Fruit fly (Drosophila melanogaster) whole organism, embryonic: ENCODE measurements around the gene nSMase.
A peak's percentile ranks its signal among the peaks of the same experiment; 100 is the strongest.

ENCODE experiments used
- Aef1 ChIP-seq: fragments of 200-800 bp; sonication (Bioruptor generic); IDR thresholded peaks from 3 replicates; pipeline ENCODE4 v1.3.6; 2022; ENCODE audit warnings: missing biosample characterization, missing genetic modification characterization
- Awh ChIP-seq: fragments of 200-800 bp; sonication (Bioruptor generic); IDR thresholded peaks from 2 replicates; pipeline ENCODE4, ENCODE4 v1.3.6; 2022; ENCODE audit warnings: missing biosample characterization, missing genetic modification characterization
- C15 ChIP-seq: fragments of 200-800 bp; sonication (Bioruptor generic); IDR thresholded peaks from 3 replicates; pipeline ENCODE4 v1.3.6; 2022; ENCODE audit warnings: missing biosample characterization, missing genetic modification characterization
- CG10979 ChIP-seq: fragments of 200-800 bp; sonication (Bioruptor generic); optimal IDR thresholded peaks from 2 replicates; lab custom pipeline; 2018; ENCODE audit warnings: missing biosample characterization, mild to moderate bottlenecking, missing genetic modification characterization, moderate library complexity
- CG11093 ChIP-seq: fragments of 200-800 bp; sonication (Bioruptor generic); IDR thresholded peaks from 3 replicates; pipeline ENCODE4 v1.3.6; 2022; ENCODE audit warnings: missing biosample characterization, missing genetic modification characterization
- CG11504 ChIP-seq: fragments of 200-800 bp; sonication (Bioruptor generic); optimal IDR thresholded peaks from 3 replicates; lab custom pipeline; 2019; ENCODE audit warnings: missing biosample characterization, mild to moderate bottlenecking, missing genetic modification characterization, moderate library complexity
- CG15073 ChIP-seq: fragments of 200-800 bp; sonication (Bioruptor generic); optimal IDR thresholded peaks from 2 replicates; lab custom pipeline; 2016; ENCODE audit warnings: missing biosample characterization, missing genetic modification characterization
- CG15479 ChIP-seq: fragments of 200-800 bp; sonication (Bioruptor generic); optimal IDR thresholded peaks from 3 replicates; lab custom pipeline; 2019; ENCODE audit warnings: missing biosample characterization, mild to moderate bottlenecking, missing genetic modification characterization, moderate library complexity
- CG15514 ChIP-seq: fragments of 200-800 bp; sonication (Bioruptor generic); optimal IDR thresholded peaks from 3 replicates; lab custom pipeline; 2017; ENCODE audit warnings: missing biosample characterization, missing genetic modification characterization, mild to moderate bottlenecking, moderate library complexity, missing genetic modification reagents
- CG15601 ChIP-seq: fragments of 200-800 bp; sonication (Bioruptor generic); optimal IDR thresholded peaks from 3 replicates; lab custom pipeline; 2019; ENCODE audit warnings: missing biosample characterization, mild to moderate bottlenecking, missing genetic modification characterization, moderate library complexity
- CG18011 ChIP-seq: fragments of 200-800 bp; sonication (Bioruptor generic); optimal IDR thresholded peaks from 2 replicates; lab custom pipeline; 2017; ENCODE audit warnings: missing biosample characterization, missing genetic modification characterization, mild to moderate bottlenecking, moderate library complexity, missing genotype
- CG18262 ChIP-seq: fragments of 200-800 bp; optimal IDR thresholded peaks from 3 replicates; lab custom pipeline; 2019; ENCODE audit warnings: missing biosample characterization, mild to moderate bottlenecking, missing genetic modification characterization, moderate library complexity
- CG18476 ChIP-seq: fragments of 200-800 bp; sonication (Bioruptor generic); optimal IDR thresholded peaks from 2 replicates; lab custom pipeline; 2016; ENCODE audit warnings: missing biosample characterization, mild to moderate bottlenecking, missing genetic modification characterization
- CG2120 ChIP-seq: fragments of 200-800 bp; sonication (Bioruptor generic); optimal IDR thresholded peaks from 3 replicates; lab custom pipeline; 2016; ENCODE audit warnings: missing biosample characterization, missing genetic modification characterization
- CG2712 ChIP-seq: fragments of 200-800 bp; optimal IDR thresholded peaks from 3 replicates; lab custom pipeline; 2019; ENCODE audit warnings: missing biosample characterization, mild to moderate bottlenecking, missing genetic modification characterization, moderate library complexity
- CG3065 ChIP-seq: fragments of 200-800 bp; sonication (Bioruptor generic); optimal IDR thresholded peaks from 2 replicates; lab custom pipeline; 2016; ENCODE audit warnings: missing biosample characterization, missing genetic modification characterization
- CG31365 ChIP-seq: fragments of 200-800 bp; sonication (Bioruptor generic); optimal IDR thresholded peaks from 2 replicates; lab custom pipeline; 2018; ENCODE audit warnings: missing biosample characterization, mild to moderate bottlenecking, missing genetic modification characterization
- CG31388 ChIP-seq: fragments of 200-800 bp; sonication (Bioruptor generic); optimal IDR thresholded peaks from 2 replicates; lab custom pipeline; 2016; ENCODE audit warnings: missing biosample characterization, missing genetic modification characterization
- CG42726 ChIP-seq: fragments of 200-800 bp; sonication (Bioruptor generic); IDR thresholded peaks from 2 replicates; pipeline ENCODE4 v1.3.6; 2022; ENCODE audit warnings: missing biosample characterization, missing genetic modification characterization; ENCODE audit not compliant: partially characterized antibody
- CG4282 ChIP-seq: fragments of 200-800 bp; sonication (Bioruptor generic); optimal IDR thresholded peaks from 2 replicates; lab custom pipeline; 2016; ENCODE audit warnings: missing biosample characterization, missing genetic modification characterization
- CG5953 ChIP-seq: fragments of 200-800 bp; sonication (Bioruptor generic); IDR thresholded peaks from 2 replicates; pipeline ENCODE4 v1.3.6; 2022; ENCODE audit warnings: missing biosample characterization, missing genetic modification characterization
- CG6254 ChIP-seq: fragments of 200-800 bp; sonication (Bioruptor generic); optimal IDR thresholded peaks from 3 replicates; lab custom pipeline; 2017; ENCODE audit warnings: mild to moderate bottlenecking, missing biosample characterization, missing genetic modification reagents, missing genetic modification characterization
- CG7745 ChIP-seq: fragments of 200-800 bp; sonication (Bioruptor generic); optimal IDR thresholded peaks from 2 replicates; lab custom pipeline; 2018; ENCODE audit warnings: missing biosample characterization, mild to moderate bottlenecking, missing genetic modification characterization, moderate library complexity
- CG7839 ChIP-seq: fragments of 200-800 bp; sonication (Bioruptor generic); optimal IDR thresholded peaks from 3 replicates; lab custom pipeline; 2018; ENCODE audit warnings: missing biosample characterization, mild to moderate bottlenecking, missing genetic modification characterization, moderate library complexity
- CG8388 ChIP-seq: fragments of 200-800 bp; sonication (Bioruptor generic); optimal IDR thresholded peaks from 2 replicates; lab custom pipeline; 2019; ENCODE audit warnings: missing biosample characterization, mild to moderate bottlenecking, missing genetic modification characterization, moderate library complexity
- CG9817 ChIP-seq: fragments of 200-800 bp; sonication (Bioruptor generic); optimal IDR thresholded peaks from 2 replicates; lab custom pipeline; 2018; ENCODE audit warnings: missing biosample characterization, mild to moderate bottlenecking, missing genetic modification characterization, moderate library complexity
- E2f1 ChIP-seq: fragments of 200-800 bp; sonication (Bioruptor generic); IDR thresholded peaks from 2 replicates; pipeline ENCODE4 v1.3.6; 2022; ENCODE audit warnings: missing biosample characterization, missing genetic modification characterization
- Hmx ChIP-seq: fragments of 200-800 bp; sonication (Bioruptor generic); optimal IDR thresholded peaks from 2 replicates; lab custom pipeline; 2016; ENCODE audit warnings: missing biosample characterization, missing genetic modification characterization
- Hr51 ChIP-seq, 2 experiments: fragments of 200-800 bp; sonication (Bioruptor generic); optimal IDR thresholded peaks; 2 replicates in 1 of 2; 3 replicates in 1 of 2; lab custom pipeline; 2016 to 2018; ENCODE audit warnings: missing biosample characterization in 2 of 2, missing genetic modification characterization in 2 of 2, mild to moderate bottlenecking in 1 of 2, moderate library complexity in 1 of 2
- Jarid2 ChIP-seq: fragments of 200-800 bp; sonication (Bioruptor generic); optimal IDR thresholded peaks from 3 replicates; lab custom pipeline; 2017; ENCODE audit warnings: mild to moderate bottlenecking, missing biosample characterization, missing genetic modification reagents, missing genetic modification characterization
- MTF-1 ChIP-seq: fragments of 200-800 bp; sonication (Bioruptor generic); optimal IDR thresholded peaks from 2 replicates; lab custom pipeline; 2018; ENCODE audit warnings: missing biosample characterization, mild to moderate bottlenecking, missing genetic modification characterization, borderline replicate concordance
- Meics ChIP-seq: fragments of 200-800 bp; sonication (Bioruptor generic); optimal IDR thresholded peaks from 2 replicates; lab custom pipeline; 2017; ENCODE audit warnings: missing biosample characterization, mild to moderate bottlenecking, missing genetic modification characterization
- Mes4 ChIP-seq: fragments of 200-800 bp; sonication (Bioruptor generic); optimal IDR thresholded peaks from 2 replicates; lab custom pipeline; 2016; ENCODE audit warnings: missing biosample characterization, missing genetic modification characterization
- NC2β ChIP-seq: fragments of 200-800 bp; sonication (Bioruptor generic); optimal IDR thresholded peaks from 2 replicates; lab custom pipeline; 2016; ENCODE audit warnings: missing biosample characterization, missing genetic modification characterization
- ap ChIP-seq: fragments of 200-800 bp; sonication (Bioruptor generic); IDR thresholded peaks from 2 replicates; pipeline ENCODE4 v1.3.6; 2022; ENCODE audit warnings: missing biosample characterization, missing genetic modification characterization
- cato ChIP-seq: fragments of 200-800 bp; sonication (Bioruptor generic); optimal IDR thresholded peaks from 2 replicates; lab custom pipeline; 2016; ENCODE audit warnings: missing biosample characterization, missing genetic modification characterization, borderline replicate concordance
- esg ChIP-seq: fragments of 200-800 bp; sonication (Bioruptor generic); conservative IDR thresholded peaks from 2 replicates; pipeline ENCODE4 v1.3.6; 2022; ENCODE audit warnings: missing biosample characterization, missing genetic modification characterization
- gcm2 ChIP-seq: fragments of 200-800 bp; sonication (Bioruptor generic); optimal IDR thresholded peaks from 2 replicates; lab custom pipeline; 2016; ENCODE audit warnings: missing biosample characterization, missing genetic modification characterization
- ham ChIP-seq: fragments of 200-800 bp; sonication (Bioruptor generic); IDR thresholded peaks from 2 replicates; pipeline ENCODE4 v1.3.6; 2022; ENCODE audit warnings: missing biosample characterization, missing genetic modification characterization
- klu ChIP-seq: fragments of 200-800 bp; sonication (Bioruptor generic); IDR thresholded peaks from 2 replicates; pipeline ENCODE4 v1.3.6; 2022; ENCODE audit warnings: missing biosample characterization, missing genetic modification characterization
- kni ChIP-seq: fragments of 200-800 bp; sonication (Bioruptor generic); optimal IDR thresholded peaks from 3 replicates; lab custom pipeline; 2017; ENCODE audit warnings: mild to moderate bottlenecking, missing biosample characterization, missing genetic modification reagents, missing genetic modification characterization
- lola ChIP-seq, 3 experiments: fragments of >200 bp in 2 of 3; fragments of 200-800 bp in 1 of 3; sonication (Bioruptor generic) in 1 of 3; optimal IDR thresholded peaks; 2 replicates each; lab custom pipeline; 2017 to 2019; ENCODE audit warnings: missing biosample characterization in 3 of 3, missing genetic modification characterization in 3 of 3, mild to moderate bottlenecking in 1 of 3, moderate library complexity in 1 of 3
- nom ChIP-seq: fragments of 200-800 bp; sonication (Bioruptor generic); optimal IDR thresholded peaks from 2 replicates; lab custom pipeline; 2017; ENCODE audit warnings: missing biosample characterization, missing genetic modification characterization, mild to moderate bottlenecking, moderate library complexity, missing genetic modification reagents
- peb ChIP-seq: fragments of 200-800 bp; sonication (Bioruptor generic); IDR thresholded peaks from 2 replicates; pipeline ENCODE4 v1.3.6; 2022; ENCODE audit warnings: missing biosample characterization, missing genetic modification characterization
- phol ChIP-seq: fragments of 200-800 bp; sonication (Bioruptor generic); optimal IDR thresholded peaks from 3 replicates; lab custom pipeline; 2018; ENCODE audit warnings: missing biosample characterization, mild to moderate bottlenecking, missing genetic modification characterization, moderate library complexity
- ranshi ChIP-seq: fragments of 200-800 bp; sonication (Bioruptor generic); IDR thresholded peaks from 2 replicates; pipeline ENCODE4 v1.3.6; 2022; ENCODE audit warnings: missing biosample characterization, missing genetic modification characterization
- rib ChIP-seq: fragments of 200-800 bp; sonication (Bioruptor generic); IDR thresholded peaks from 2 replicates; pipeline ENCODE4 v1.3.6; 2022; ENCODE audit warnings: missing biosample characterization, missing genetic modification characterization
- seq ChIP-seq: fragments of 200-800 bp; sonication (Bioruptor generic); IDR thresholded peaks from 2 replicates; pipeline ENCODE4 v1.3.6; 2022; ENCODE audit warnings: missing biosample characterization, missing genetic modification characterization
- slbo ChIP-seq: fragments of 200-800 bp; sonication (Bioruptor generic); IDR thresholded peaks from 2 replicates; pipeline ENCODE4 v1.3.6; 2022; ENCODE audit warnings: missing biosample characterization, missing genetic modification characterization
- stwl ChIP-seq: fragments of 200-800 bp; sonication (Bioruptor generic); optimal IDR thresholded peaks from 3 replicates; lab custom pipeline; 2018; ENCODE audit warnings: missing biosample characterization, mild to moderate bottlenecking, missing genetic modification characterization, moderate library complexity

Gene nSMase

DNA sequence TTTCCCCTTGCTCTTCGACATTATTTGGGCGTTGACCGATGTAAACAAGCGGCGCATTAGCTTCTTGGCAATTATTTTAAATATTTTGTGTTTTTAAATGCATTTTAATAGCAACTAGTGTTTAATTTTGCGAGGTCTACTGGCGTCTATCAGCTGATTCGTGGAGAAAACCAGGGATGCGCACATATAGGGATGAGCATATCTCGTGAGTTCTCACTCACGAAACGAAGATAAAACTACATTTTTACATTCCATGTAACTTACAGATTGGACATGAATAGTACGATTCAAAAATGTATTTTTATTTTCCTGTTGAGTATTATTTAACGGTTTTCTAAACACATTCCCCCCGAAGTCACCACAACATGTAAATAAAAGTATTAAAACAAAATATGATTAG, 21.5 kb upstream of the nSMase start, which contains the start of gene CG14966 (continued):
- TF ChIP-seq lola (GFP tag; optimal IDR thresholded peaks at IDR 0.05; lab: Kevin White, UChicago) (no peak), slbo (peak; percentile 63; the same call in 1 of the 2 replicates), CG18011 (GFP tag; lab: Kevin White, UChicago) (no peak), NC2β (GFP tag; lab: Kevin White, UChicago) (peak; percentile 11), Awh (no peak), CG31365 (tag; lab: Kevin White, UChicago) (no peak), CG7839 (tag; lab: Kevin White, UChicago) (peak; percentile 23), C15 (GFP tag; lab: Robert Waterston, UW) (no peak), klu (GFP tag; lab: Robert Waterston, UW) (no peak), gcm2 (GFP tag; lab: Kevin White, UChicago) (no peak), CG11093 (GFP tag; lab: Robert Waterston, UW) (no peak), Mes4 (GFP tag; lab: Kevin White, UChicago) (no peak), CG6254 (GFP tag; lab: Kevin White, UChicago) (no peak), CG4282 (GFP tag; lab: Kevin White, UChicago) (no peak), ham (no peak), peb (GFP tag; lab: Robert Waterston, UW) (no peak), CG2120 (GFP tag; lab: Kevin White, UChicago) (peak; percentile 66), Meics (GFP tag; lab: Kevin White, UChicago) (peak; percentile 38), kni (GFP tag; lab: Kevin White, UChicago) (peak; percentile 20), MTF-1 (GFP tag; lab: Kevin White, UChicago) (no peak), esg (GFP tag; lab: Robert Waterston, UW) (no peak), seq (GFP tag; lab: Robert Waterston, UW) (no peak), CG3065 (no peak), nom (peak; percentile 33), CG8388 (no peak), CG9817 (tag; lab: Kevin White, UChicago) (peak; percentile 6), CG31388 (no peak), ranshi (GFP tag; lab: Robert Waterston, UW) (no peak), Hmx (GFP tag; lab: Kevin White, UChicago) (peak; percentile 16), CG15479 (GFP tag; lab: Kevin White, UChicago) (no peak), rib (GFP tag; lab: Robert Waterston, UW) (peak; percentile 65), phol (tag; lab: Kevin White, UChicago) (peak; percentile 35), CG7745 (tag; lab: Kevin White, UChicago) (no peak), CG15073 (no peak), CG5953 (GFP tag; lab: Robert Waterston, UW) (no peak), CG15601 (tag; lab: Kevin White, UChicago) (no peak), CG2712 (peak; percentile 44), Jarid2 (GFP tag; lab: Kevin White, UChicago) (no peak), CG15514 (GFP tag; lab: Kevin White, UChicago) (peak; percentile 83), Aef1 (GFP tag; lab: Robert Waterston, UW) (no peak), stwl (peak; percentile 43), CG42726 (GFP tag; lab: Robert Waterston, UW) (peak; percentile 91), CG18476 (GFP tag; lab: Kevin White, UChicago) (no peak), CG18262 (tag; lab: Kevin White, UChicago) (peak; percentile 7), CG10979 (tag; lab: Kevin White, UChicago) (peak; percentile 1), ap (GFP tag; lab: Robert Waterston, UW) (no peak), CG11504 (tag; lab: Kevin White, UChicago) (peak; percentile 32), Hr51 (GFP tag; optimal IDR thresholded peaks at IDR 0.05; lab: Kevin White, UChicago) (no peak), E2f1 (no peak), cato (no peak)
